Worm (Caenorhabditis elegans) whole organism, L4 larva: ENCODE measurements around the gene math-3.
A peak's percentile ranks its signal among the peaks of the same experiment; 100 is the strongest.

Source experiments
- aly-2 ChIP-seq: sonication (generic microtip); optimal IDR thresholded peaks from 2 replicates; lab custom pipeline; 2018; ENCODE audit warnings: missing biosample characterization, missing genetic modification characterization
- attf-4 ChIP-seq: sonication (generic microtip); optimal IDR thresholded peaks from 3 replicates; lab custom pipeline; 2017; ENCODE audit warnings: missing biosample characterization, missing genetic modification characterization
- nhr-77 ChIP-seq: fragments of 150-350 bp; optimal IDR thresholded peaks from 2 replicates; lab custom pipeline; 2014; ENCODE audit warnings: missing biosample characterization, missing genetic modification characterization
- php-3 ChIP-seq: fragments of 200-800 bp; sonication (Bioruptor generic); IDR thresholded peaks from 2 replicates; pipeline ENCODE4 v1.3.6; 2022; ENCODE audit warnings: missing genetic modification reagents, missing genetic modification characterization, missing compliant biosample characterization
- unc-62 ChIP-seq, 3 experiments: fragments of 150-350 bp in 1 of 3; sonication (generic microtip); optimal IDR thresholded peaks in 2 of 3; peaks in 1 of 3; 1 replicate in 1 of 3; 2 replicates in 2 of 3; lab custom pipeline; 2014 to 2017; ENCODE audit warnings: missing biosample characterization in 3 of 3, missing genetic modification characterization in 3 of 3, missing genetic modification reagents in 3 of 3, missing genotype in 1 of 3

ce11 chrII:1771785-1772184 lies at the start of gene math-3:
- TF ChIP-seq aly-2 (no peak), unc-62 (GFP tag; optimal IDR thresholded peaks at IDR 0.05 in 1 of 2; lab: Kevin White, UChicago) (peak in 1 of 2 experiments; percentile 46), unc-62 (tag; optimal IDR thresholded peaks at IDR 0.05; lab: Kevin White, UChicago) (no peak), attf-4 (tag; lab: Kevin White, UChicago) (no peak), nhr-77 (no peak), php-3 (GFP tag; lab: Robert Waterston, UW) (no peak)
